Worm (Caenorhabditis elegans) whole organism, L2 larva: ENCODE results near the gene Y50E8A.2.

Experiments used
- F13H6.1 ChIP-seq: sonication (generic microtip); optimal IDR thresholded peaks from 2 replicates; lab custom pipeline; 2016; ENCODE audit warnings: missing genetic modification characterization, missing compliant biosample characterization
- R02D3.7 ChIP-seq: fragments of 150-350 bp; optimal IDR thresholded peaks from 2 replicates; lab custom pipeline; 2014; ENCODE audit warnings: missing biosample characterization, missing genetic modification characterization
- Y55F3AM.14 ChIP-seq: fragments of 200-800 bp; sonication (Bioruptor generic); optimal IDR thresholded peaks from 2 replicates; lab custom pipeline; 2018; ENCODE audit warnings: mild to moderate bottlenecking, missing genetic modification characterization, missing compliant biosample characterization
- ZK546.5 ChIP-seq: sonication (generic microtip); optimal IDR thresholded peaks from 2 replicates; lab custom pipeline; 2017; ENCODE audit warnings: missing biosample characterization, missing genetic modification characterization
- alr-1 ChIP-seq: fragments of 150-350 bp; optimal IDR thresholded peaks from 2 replicates; lab custom pipeline; 2014; ENCODE audit warnings: missing biosample characterization, missing genetic modification characterization
- aly-2 ChIP-seq: fragments of 150-350 bp; optimal IDR thresholded peaks from 2 replicates; lab custom pipeline; 2014; ENCODE audit warnings: missing biosample characterization, missing genetic modification characterization
- ama-1 ChIP-seq: fragments of 150-350 bp; optimal IDR thresholded peaks from 2 replicates; lab custom pipeline; 2018; ENCODE audit warnings: inconsistent platforms
- blmp-1 ChIP-seq: sonication (generic microtip); optimal IDR thresholded peaks from 2 replicates; lab custom pipeline; 2017; ENCODE audit warnings: missing genetic modification characterization, mild to moderate bottlenecking, missing compliant biosample characterization, antibody characterized with exemption, moderate library complexity; ENCODE audit not compliant: insufficient read depth
- ceh-16 ChIP-seq: fragments of 150-350 bp; optimal IDR thresholded peaks from 2 replicates; lab custom pipeline; 2014; ENCODE audit warnings: missing biosample characterization, missing genetic modification characterization
- ceh-82 ChIP-seq: fragments of 150-350 bp; optimal IDR thresholded peaks from 2 replicates; lab custom pipeline; 2014; ENCODE audit warnings: missing biosample characterization, missing genetic modification characterization
- dmd-4 ChIP-seq: sonication (generic microtip); optimal IDR thresholded peaks from 2 replicates; lab custom pipeline; 2017; ENCODE audit warnings: missing biosample characterization, missing genetic modification characterization
- gmeb-1 ChIP-seq: fragments of 150-350 bp; optimal IDR thresholded peaks from 2 replicates; lab custom pipeline; 2014; ENCODE audit warnings: missing biosample characterization, missing genetic modification characterization
- lin-11 ChIP-seq: fragments of 150-350 bp; sonication (generic microtip); optimal IDR thresholded peaks from 2 replicates; lab custom pipeline; 2014; ENCODE audit warnings: missing biosample characterization, missing genetic modification characterization, inconsistent platforms, mixed read lengths
- lin-13 ChIP-seq: fragments of 150-350 bp; optimal IDR thresholded peaks from 2 replicates; lab custom pipeline; 2014; ENCODE audit warnings: missing biosample characterization, missing genetic modification reagents, missing genetic modification characterization
- lsy-2 ChIP-seq, 2 experiments: fragments of 150-350 bp in 1 of 2; sonication (generic microtip) in 1 of 2; optimal IDR thresholded peaks; 2 replicates each; lab custom pipeline; 2014 to 2017; ENCODE audit warnings: missing biosample characterization in 2 of 2, missing genetic modification characterization in 2 of 2
- mbf-1 ChIP-seq: sonication (generic microtip); optimal IDR thresholded peaks from 2 replicates; lab custom pipeline; 2017; ENCODE audit warnings: missing biosample characterization, missing genetic modification characterization
- nhr-10 ChIP-seq: sonication (generic microtip); optimal IDR thresholded peaks from 2 replicates; lab custom pipeline; 2017; ENCODE audit warnings: missing biosample characterization, missing genetic modification characterization
- nhr-11 ChIP-seq: fragments of 150-350 bp; optimal IDR thresholded peaks from 2 replicates; lab custom pipeline; 2014; ENCODE audit warnings: missing biosample characterization, missing genetic modification characterization
- nhr-12 ChIP-seq: fragments of 150-350 bp; optimal IDR thresholded peaks from 2 replicates; lab custom pipeline; 2014; ENCODE audit warnings: missing biosample characterization, missing genetic modification characterization
- nhr-129 ChIP-seq: fragments of 150-350 bp; optimal IDR thresholded peaks from 2 replicates; lab custom pipeline; 2014; ENCODE audit warnings: missing biosample characterization, missing genetic modification characterization
- nhr-21 ChIP-seq: fragments of 150-350 bp; optimal IDR thresholded peaks from 2 replicates; lab custom pipeline; 2014; ENCODE audit warnings: missing biosample characterization, missing genetic modification characterization
- nhr-23 ChIP-seq: fragments of 150-350 bp; optimal IDR thresholded peaks from 2 replicates; lab custom pipeline; 2014; ENCODE audit warnings: missing biosample characterization, missing genetic modification reagents, missing genetic modification characterization
- nhr-237 ChIP-seq: fragments of 150-350 bp; optimal IDR thresholded peaks from 2 replicates; lab custom pipeline; 2014; ENCODE audit warnings: missing biosample characterization, missing genetic modification characterization
- nhr-25 ChIP-seq: fragments of 150-350 bp; sonication (generic microtip); optimal IDR thresholded peaks from 3 replicates; lab custom pipeline; 2014; ENCODE audit warnings: missing biosample characterization, missing genetic modification characterization
- peb-1 ChIP-seq: fragments of 150-350 bp; optimal IDR thresholded peaks from 2 replicates; lab custom pipeline; 2014; ENCODE audit warnings: missing biosample characterization, missing genetic modification characterization
- sem-4 ChIP-seq: fragments of 150-350 bp; optimal IDR thresholded peaks from 2 replicates; lab custom pipeline; 2014; ENCODE audit warnings: missing biosample characterization, missing genetic modification reagents, missing genetic modification characterization
- skn-1 ChIP-seq: sonication (generic microtip); optimal IDR thresholded peaks from 2 replicates; lab custom pipeline; 2017; ENCODE audit warnings: missing biosample characterization, missing genetic modification characterization
- snpc-4 ChIP-seq: fragments of 150-350 bp; optimal IDR thresholded peaks from 2 replicates; lab custom pipeline; 2014; ENCODE audit warnings: missing biosample characterization, missing genetic modification characterization
- unc-39 ChIP-seq: fragments of 150-350 bp; optimal IDR thresholded peaks from 2 replicates; lab custom pipeline; 2014; ENCODE audit warnings: missing biosample characterization, missing genetic modification characterization
- ztf-1 ChIP-seq: fragments of 200-800 bp; sonication (Bioruptor generic); conservative IDR thresholded peaks from 2 replicates; pipeline ENCODE4 v1.3.6; 2022; ENCODE audit warnings: missing genetic modification characterization, missing compliant biosample characterization
- ztf-11 ChIP-seq: sonication (generic microtip); optimal IDR thresholded peaks from 2 replicates; lab custom pipeline; 2017; ENCODE audit warnings: missing biosample characterization, missing genetic modification characterization
- ztf-4 ChIP-seq: fragments of 150-350 bp; optimal IDR thresholded peaks from 2 replicates; lab custom pipeline; 2014; ENCODE audit warnings: missing biosample characterization, missing genetic modification characterization

Y50E8A.2 gene

DNA sequence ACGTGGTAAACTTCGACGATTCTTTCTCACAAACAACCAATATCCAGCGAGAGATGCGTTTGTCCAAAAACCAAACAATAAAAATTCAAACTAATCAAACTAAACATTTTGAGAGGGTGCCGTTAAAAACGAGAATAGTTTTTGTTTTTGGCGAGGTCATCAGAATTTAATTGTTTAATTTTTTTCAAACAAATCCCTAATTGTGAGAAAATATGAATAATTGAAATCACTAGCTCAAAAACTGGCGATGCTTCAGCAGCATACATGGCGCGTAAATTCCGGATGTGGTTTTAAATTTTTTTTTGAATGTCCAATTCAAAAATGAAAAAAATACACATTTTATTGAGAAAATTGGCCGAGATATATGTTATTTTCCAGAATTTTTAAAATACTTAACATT lies 9.2 kb downstream of the Y50E8A.2 start, which contains the start of gene R08A2.1:
R08A2.1 (minus strand) TSS at position 101 of the 400 bp plus-strand sequence.
- TF ChIP-seq peb-1 (tag; lab: Kevin White, UChicago) (no peak), ceh-82 (no peak), unc-39 (tag; lab: Kevin White, UChicago) (no peak), ama-1 (lab: Kevin White, UChicago) (no peak), R02D3.7 (tag; lab: Kevin White, UChicago) (no peak), snpc-4 (tag; lab: Kevin White, UChicago) (no peak), dmd-4 (tag; lab: Kevin White, UChicago) (no peak), Y55F3AM.14 (GFP tag; lab: Kevin White, UChicago) (no peak), ztf-1 (no peak), F13H6.1 (tag; lab: Kevin White, UChicago) (no peak), gmeb-1 (tag; lab: Kevin White, UChicago) (no peak), nhr-25 (no peak), lin-11 (tag; lab: Kevin White, UChicago) (no peak), lin-13 (GFP tag; lab: Kevin White, UChicago) (no peak), sem-4 (no peak), blmp-1 (tag; lab: Kevin White, UChicago) (no peak), ZK546.5 (tag; lab: Kevin White, UChicago) (no peak), mbf-1 (no peak), skn-1 (no peak), lsy-2 (tag; optimal IDR thresholded peaks at IDR 0.05; lab: Kevin White, UChicago) (no peak)
- TF ChIP-seq, all 48 proteins: peak for 0

DNA sequence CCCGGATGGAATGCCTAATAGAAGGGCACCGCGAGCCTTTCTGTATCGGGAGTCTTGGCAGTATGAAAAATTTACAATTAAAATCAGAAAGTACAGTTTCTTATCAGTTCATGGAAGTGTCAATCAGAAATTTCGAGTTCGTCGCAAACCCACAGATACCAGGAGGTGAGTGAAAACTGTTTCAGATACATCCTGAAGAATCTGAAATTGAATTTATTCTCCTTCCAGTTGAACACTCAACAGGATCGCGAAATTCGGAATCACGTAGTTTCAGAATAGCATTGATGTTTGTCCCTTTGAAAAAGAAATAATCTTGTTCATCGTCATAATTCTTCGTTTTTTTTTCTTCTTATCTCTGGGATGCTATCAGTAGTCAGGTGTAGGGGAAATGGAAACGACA lies 12.5 kb downstream of the Y50E8A.2 start, which contains the start of gene fbxa-147:
fbxa-147 (plus strand) TSS at position 386 of the 400 bp plus-strand sequence.
- TF ChIP-seq ceh-16 (tag; lab: Kevin White, UChicago), result no peak
- TF ChIP-seq nhr-12 (tag; lab: Kevin White, UChicago), result no peak

ce11 chrV:14715608-14716007 lies 13.0 kb downstream of the Y50E8A.2 start, which contains the start of gene R08A2.2:
TSS of gene R08A2.2 (minus strand) at chrV:14715708.
- TF ChIP-seq nhr-129 (tag; lab: Kevin White, UChicago) (no peak), ztf-4 (tag; lab: Kevin White, UChicago) (no peak), sem-4 (no peak), ceh-16 (tag; lab: Kevin White, UChicago) (no peak)

ce11 chrV:14712316-14712715 lies 16.3 kb downstream of the Y50E8A.2 start, which contains the start of gene R08A2.5:
TSS of gene R08A2.5 (plus strand) at chrV:14712616.
- no peak for TF ChIP-seq nhr-11 (tag; lab: Kevin White, UChicago)
- TF ChIP-seq sem-4, result no peak

ce11 chrV:14711077-14711476 lies 17.6 kb downstream of the Y50E8A.2 start, which contains the start of gene ssp-33:
TSS of gene ssp-33 (plus strand) at chrV:14711377.
- TF ChIP-seq nhr-10 (no peak), ztf-4 (tag; lab: Kevin White, UChicago) (no peak), snpc-4 (tag; lab: Kevin White, UChicago) (no peak), nhr-11 (tag; lab: Kevin White, UChicago) (no peak), nhr-237 (no peak), nhr-129 (tag; lab: Kevin White, UChicago) (no peak), sem-4 (no peak), ama-1 (lab: Kevin White, UChicago) (no peak), nhr-21 (tag; lab: Kevin White, UChicago) (no peak), alr-1 (tag; lab: Kevin White, UChicago) (no peak)

- TF ChIP-seq ztf-1, result no peak
- TF ChIP-seq mbf-1, result no peak
- no peak for TF ChIP-seq gmeb-1 (tag; lab: Kevin White, UChicago)
- TF ChIP-seq ztf-11 (tag; lab: Kevin White, UChicago), result no peak
- no peak for TF ChIP-seq skn-1
- TF ChIP-seq unc-39 (tag; lab: Kevin White, UChicago), result no peak
- TF ChIP-seq Y55F3AM.14 (GFP tag; lab: Kevin White, UChicago), result no peak
- no peak for TF ChIP-seq R02D3.7 (tag; lab: Kevin White, UChicago)
- TF ChIP-seq aly-2, result no peak
- no peak for TF ChIP-seq dmd-4 (tag; lab: Kevin White, UChicago)
- no peak for TF ChIP-seq lsy-2 (tag; optimal IDR thresholded peaks at IDR 0.05; lab: Kevin White, UChicago)
- TF ChIP-seq ceh-16 (tag; lab: Kevin White, UChicago), result no peak
- TF ChIP-seq nhr-23, result no peak
- TF ChIP-seq ama-1 (lab: Kevin White, UChicago), result no peak
- TF ChIP-seq snpc-4 (tag; lab: Kevin White, UChicago), result no peak
- no peak for TF ChIP-seq nhr-21 (tag; lab: Kevin White, UChicago)
- no peak for TF ChIP-seq alr-1 (tag; lab: Kevin White, UChicago)
- TF ChIP-seq lin-11 (tag; lab: Kevin White, UChicago), result no peak
Measured at ce11 chrV:14707958-14708357, 20.7 kb downstream of the Y50E8A.2 start, which contains the start of gene R08A2.9. TSS of gene R08A2.9 (plus strand) at chrV:14708258.
